Worm (Caenorhabditis elegans) whole organism, L2 larva: ENCODE results near the gene F53F8.6.

Experiments
- mdl-1 ChIP-seq, 2 experiments: fragments of 150-350 bp in 1 of 2; sonication (generic microtip) in 1 of 2; optimal IDR thresholded peaks; 2 replicates each; lab custom pipeline; 2017; ENCODE audit warnings: missing biosample characterization in 2 of 2, missing genetic modification characterization in 2 of 2
- ztf-11 ChIP-seq: sonication (generic microtip); optimal IDR thresholded peaks from 2 replicates; lab custom pipeline; 2017; ENCODE audit warnings: missing biosample characterization, missing genetic modification characterization

ce11 chrV:20689481-20690039, 14.5 kb upstream of the F53F8.6 start, which contains the start of gene F53F8.3:
- no peak for TF ChIP-seq mdl-1 (tag; optimal IDR thresholded peaks at IDR 0.05; lab: Kevin White, UChicago)
- TF ChIP-seq ztf-11 (tag; lab: Kevin White, UChicago) = no peak
